Worm (Caenorhabditis elegans) whole organism, L3 larva: ENCODE results near the gene C02G6.3.

Experiments used
- aly-2 ChIP-seq: fragments of 150-350 bp; optimal IDR thresholded peaks from 2 replicates; lab custom pipeline; 2014; ENCODE audit warnings: missing biosample characterization, missing genetic modification characterization
- ceh-82 ChIP-seq: fragments of 150-350 bp; optimal IDR thresholded peaks from 2 replicates; lab custom pipeline; 2014; ENCODE audit warnings: missing biosample characterization, missing genetic modification characterization
- nfya-1 ChIP-seq: sonication (generic microtip); optimal IDR thresholded peaks from 2 replicates; lab custom pipeline; 2017; ENCODE audit warnings: missing genetic modification characterization, mild to moderate bottlenecking, missing compliant biosample characterization, antibody characterized with exemption, moderate library complexity; ENCODE audit not compliant: insufficient read depth
- snpc-4 ChIP-seq: fragments of 150-350 bp; optimal IDR thresholded peaks from 2 replicates; lab custom pipeline; 2014; ENCODE audit warnings: missing biosample characterization, missing genetic modification characterization

DNA sequence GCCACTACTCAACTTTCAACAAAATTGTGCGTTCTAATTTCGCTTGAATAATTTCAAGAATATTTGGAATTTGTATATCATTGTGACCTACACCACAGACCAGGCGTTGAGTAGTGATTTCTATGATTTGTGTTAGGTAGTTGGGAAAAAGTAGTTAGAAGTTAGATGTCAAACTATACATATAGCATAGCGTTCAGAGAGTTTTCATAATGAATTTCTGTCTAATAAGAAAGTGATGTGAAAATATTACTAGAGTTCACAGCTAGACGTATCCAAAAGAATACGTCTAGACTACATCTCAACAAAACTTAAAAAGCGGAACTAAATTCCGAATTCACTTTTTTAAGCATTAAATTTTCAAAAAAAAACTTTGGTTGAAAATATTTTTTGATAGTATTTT lies 44.8 kb upstream of the C02G6.3 start:
- no peak for TF ChIP-seq ceh-82 (tag; lab: Kevin White, UChicago)
- no peak for TF ChIP-seq snpc-4 (tag; lab: Kevin White, UChicago)
- TF ChIP-seq aly-2 = no peak
- TF ChIP-seq nfya-1 (tag; lab: Kevin White, UChicago) = no peak
